Worm (Caenorhabditis elegans): Measurements from ENCODE around the gene lsy-13.

ce11 chrIV:16860702-16861101, 3.0 kb upstream of the lsy-13 start:
- TF ChIP-seq hmbx-1 (tag; optimal IDR thresholded peaks at IDR 0.05) (no peak), flt-1 (GFP tag; IDR thresholded peaks at IDR 0.05) (no peak), tbx-11 (GFP tag; IDR thresholded peaks at IDR 0.05) (no peak), ama-1 (optimal IDR thresholded peaks at IDR 0.05) (no peak), aly-1 (tag; optimal IDR thresholded peaks at IDR 0.05) (no peak), tra-4 (tag; optimal IDR thresholded peaks at IDR 0.05) (no peak)
